Worm (Caenorhabditis elegans): Measurements from ENCODE around the gene prx-3.
A peak's percentile ranks its signal among the peaks of the same experiment; 100 is the strongest.

prx-3 gene

DNA sequence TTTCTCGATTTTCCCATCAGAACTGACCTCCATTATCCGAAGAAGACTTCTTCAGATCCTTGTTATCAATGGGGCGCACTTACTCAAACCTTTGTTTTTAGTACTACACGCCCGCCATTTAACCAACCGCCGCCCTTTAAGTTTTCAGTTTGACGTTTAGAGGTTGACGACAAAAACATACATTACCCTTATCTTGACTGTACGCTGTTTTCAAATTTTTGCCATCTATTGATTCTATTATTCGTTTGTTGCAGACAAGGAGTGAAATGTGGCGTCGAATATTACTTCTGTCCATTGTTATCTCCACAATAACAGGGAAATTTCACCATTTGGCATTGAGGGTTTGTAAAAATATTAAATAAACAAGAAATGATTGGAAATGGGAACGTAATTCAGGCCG lies 19.7 kb downstream of the prx-3 start, which contains the start of gene C15H9.5:
Gene C15H9.5 (plus strand): TSS at position 255 of the 400 bp plus-strand sequence.
- TF ChIP-seq cnd-1 (tag; optimal IDR thresholded peaks at IDR 0.05) (no peak), bed-3 (GFP tag; optimal IDR thresholded peaks at IDR 0.05) (no peak), unc-120 (tag; optimal IDR thresholded peaks at IDR 0.05; ENCODE audit: poor library complexity, severe bottlenecking) (no peak), nhr-237 (tag; optimal IDR thresholded peaks at IDR 0.05) (no peak), nhr-28 (tag; optimal IDR thresholded peaks at IDR 0.05) (no peak), unc-62 (GFP tag; optimal IDR thresholded peaks at IDR 0.05) (no peak), mls-2 (tag; optimal IDR thresholded peaks at IDR 0.05) (no peak), elt-3 (tag; optimal IDR thresholded peaks at IDR 0.05) (no peak)

DNA sequence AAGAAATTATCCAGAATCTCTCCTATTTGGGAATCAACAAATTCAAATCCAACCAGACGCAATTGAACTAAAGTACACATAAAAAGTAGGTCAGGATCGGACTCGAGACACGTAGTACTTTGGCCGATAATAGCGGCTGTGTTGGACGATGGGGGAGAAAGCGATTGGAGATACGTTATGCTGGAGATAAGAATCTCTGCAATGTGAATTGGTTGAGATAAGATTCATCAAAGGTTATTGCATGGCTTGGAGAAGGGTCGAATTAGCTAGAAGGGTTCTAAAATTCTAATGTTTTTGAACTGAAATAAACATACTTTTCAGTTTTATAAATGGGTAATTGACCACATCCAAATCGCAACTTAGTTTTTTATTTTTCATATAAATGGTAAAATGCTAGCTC lies 20.2 kb downstream of the prx-3 start:
- no peak for TF ChIP-seq nhr-12 (tag; optimal IDR thresholded peaks at IDR 0.05)
- no peak for TF ChIP-seq nhr-76 (tag; optimal IDR thresholded peaks at IDR 0.05)
- no peak for TF ChIP-seq mab-5 (tag; optimal IDR thresholded peaks at IDR 0.05)
- TF ChIP-seq lin-32 (GFP tag; optimal IDR thresholded peaks at IDR 0.05): no peak
- TF ChIP-seq blmp-1 (tag; optimal IDR thresholded peaks at IDR 0.05): no peak
- no peak for TF ChIP-seq unc-62 (GFP tag; optimal IDR thresholded peaks at IDR 0.05)
- TF ChIP-seq M03D4.4 (tag; optimal IDR thresholded peaks at IDR 0.05): no peak
- TF ChIP-seq elt-1 (tag; optimal IDR thresholded peaks at IDR 0.05; ENCODE audit: borderline replicate concordance, insufficient read depth): peak; percentile 98
- no peak for TF ChIP-seq ceh-39 (tag; optimal IDR thresholded peaks at IDR 0.05)
- no peak for TF ChIP-seq ces-1 (GFP tag; optimal IDR thresholded peaks at IDR 0.05)
- no peak for TF ChIP-seq drap-1 (GFP tag; optimal IDR thresholded peaks at IDR 0.05)
- peak; percentile 77 for TF ChIP-seq ham-2 (GFP tag; optimal IDR thresholded peaks at IDR 0.05)
- TF ChIP-seq lin-13 (tag; optimal IDR thresholded peaks at IDR 0.05): no peak
- TF ChIP-seq mls-2 (tag; optimal IDR thresholded peaks at IDR 0.05): no peak
- TF ChIP-seq pha-4 (tag; optimal IDR thresholded peaks at IDR 0.05): no peak
- no peak for TF ChIP-seq ceh-83 (GFP tag; optimal IDR thresholded peaks at IDR 0.05)
- peak; percentile 31 for TF ChIP-seq nhr-2 (tag; optimal IDR thresholded peaks at IDR 0.05)
- TF ChIP-seq elt-3 (tag; optimal IDR thresholded peaks at IDR 0.05): no peak
- TF ChIP-seq flh-1 (GFP tag; optimal IDR thresholded peaks at IDR 0.05): no peak

DNA sequence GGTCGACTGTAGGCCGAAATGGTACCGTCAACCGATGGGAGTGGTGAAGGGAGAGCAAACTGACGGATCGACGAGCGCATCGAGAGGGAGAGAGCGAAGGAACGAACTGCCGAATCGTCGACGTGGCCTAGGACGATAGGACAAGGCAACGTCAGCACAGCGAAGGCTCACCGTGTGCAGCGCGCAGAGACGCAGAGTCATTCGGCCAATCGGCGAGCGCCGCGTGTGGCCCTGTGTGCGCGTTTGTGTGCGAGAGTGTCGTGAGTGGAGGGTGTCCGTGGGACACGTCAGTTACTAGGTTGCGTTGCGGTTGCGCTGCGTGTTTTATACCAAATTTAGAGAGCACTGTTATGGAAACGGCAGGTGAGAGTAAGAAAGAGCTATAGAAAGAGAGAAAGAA lies 20.8 kb downstream of the prx-3 start, which contains the start of gene hsp-3:
Gene hsp-3 (minus strand): TSS at position 158 of the 400 bp plus-strand sequence.
- peak; percentile 60 for TF ChIP-seq ces-1 (GFP tag; optimal IDR thresholded peaks at IDR 0.05)
- peak; percentile 96 for TF ChIP-seq ztf-11 (tag; optimal IDR thresholded peaks at IDR 0.05)
- TF ChIP-seq sptf-1 (tag; optimal IDR thresholded peaks at IDR 0.05): peak; percentile 89
- TF ChIP-seq tbx-8 (GFP tag; optimal IDR thresholded peaks at IDR 0.05): peak; percentile 46
- TF ChIP-seq unc-62 (GFP tag; optimal IDR thresholded peaks at IDR 0.05): peak; percentile 88
- TF ChIP-seq ceh-83 (GFP tag; optimal IDR thresholded peaks at IDR 0.05): peak; percentile 57
- no peak for TF ChIP-seq flh-1 (GFP tag; optimal IDR thresholded peaks at IDR 0.05)
- no peak for TF ChIP-seq snpc-4 (tag; optimal IDR thresholded peaks at IDR 0.05)
- TF ChIP-seq ceh-43 (GFP tag; optimal IDR thresholded peaks at IDR 0.05): no peak
- TF ChIP-seq lin-13 (tag; optimal IDR thresholded peaks at IDR 0.05): peak; percentile 98
- TF ChIP-seq hlh-1 (tag; optimal IDR thresholded peaks at IDR 0.05): peak; percentile 53
- TF ChIP-seq drap-1 (GFP tag; optimal IDR thresholded peaks at IDR 0.05): peak; percentile 85
- peak; percentile 70 for TF ChIP-seq mls-2 (tag; optimal IDR thresholded peaks at IDR 0.05)
- no peak for TF ChIP-seq blmp-1 (tag; optimal IDR thresholded peaks at IDR 0.05)
- peak; percentile 92 for TF ChIP-seq ceh-39 (tag; optimal IDR thresholded peaks at IDR 0.05)
- no peak for TF ChIP-seq sem-2 (GFP tag; optimal IDR thresholded peaks at IDR 0.05)
- peak; percentile 99 for TF ChIP-seq pha-4 (tag; optimal IDR thresholded peaks at IDR 0.05)
- TF ChIP-seq cnd-1 (tag; optimal IDR thresholded peaks at IDR 0.05): peak; percentile 79
- TF ChIP-seq nhr-237 (tag; optimal IDR thresholded peaks at IDR 0.05): peak; percentile 42
- peak; percentile 95 for TF ChIP-seq unc-39 (tag; optimal IDR thresholded peaks at IDR 0.05)
- no peak for TF ChIP-seq lin-32 (GFP tag; optimal IDR thresholded peaks at IDR 0.05)
- no peak for TF ChIP-seq elt-3 (tag; optimal IDR thresholded peaks at IDR 0.05)
- peak; percentile 84 for TF ChIP-seq nhr-12 (tag; optimal IDR thresholded peaks at IDR 0.05)
- TF ChIP-seq unc-120 (tag; optimal IDR thresholded peaks at IDR 0.05; ENCODE audit: poor library complexity, severe bottlenecking): peak; percentile 77
- peak; percentile 9 for TF ChIP-seq elt-1 (tag; optimal IDR thresholded peaks at IDR 0.05; ENCODE audit: borderline replicate concordance, insufficient read depth)
- TF ChIP-seq mep-1 (tag; optimal IDR thresholded peaks at IDR 0.05): peak; percentile 93
- TF ChIP-seq M03D4.4 (tag; optimal IDR thresholded peaks at IDR 0.05): peak; percentile 71
- TF ChIP-seq nhr-76 (tag; optimal IDR thresholded peaks at IDR 0.05): no peak
- TF ChIP-seq zip-8 (tag; optimal IDR thresholded peaks at IDR 0.05): peak; percentile 41
- TF ChIP-seq lsy-2 (tag; optimal IDR thresholded peaks at IDR 0.05): peak; percentile 92
- TF ChIP-seq ham-2 (GFP tag; optimal IDR thresholded peaks at IDR 0.05): peak; percentile 78
- no peak for TF ChIP-seq nhr-28 (tag; optimal IDR thresholded peaks at IDR 0.05)
- peak; percentile 21 for TF ChIP-seq bed-3 (GFP tag; optimal IDR thresholded peaks at IDR 0.05)
- peak; percentile 70 for TF ChIP-seq nhr-2 (tag; optimal IDR thresholded peaks at IDR 0.05)
- TF ChIP-seq mab-5 (tag; optimal IDR thresholded peaks at IDR 0.05): no peak

Data from whole organism, mixed stage, embryonic.